Worm (Caenorhabditis elegans): ENCODE data around the gene C29E4.12.

DNA sequence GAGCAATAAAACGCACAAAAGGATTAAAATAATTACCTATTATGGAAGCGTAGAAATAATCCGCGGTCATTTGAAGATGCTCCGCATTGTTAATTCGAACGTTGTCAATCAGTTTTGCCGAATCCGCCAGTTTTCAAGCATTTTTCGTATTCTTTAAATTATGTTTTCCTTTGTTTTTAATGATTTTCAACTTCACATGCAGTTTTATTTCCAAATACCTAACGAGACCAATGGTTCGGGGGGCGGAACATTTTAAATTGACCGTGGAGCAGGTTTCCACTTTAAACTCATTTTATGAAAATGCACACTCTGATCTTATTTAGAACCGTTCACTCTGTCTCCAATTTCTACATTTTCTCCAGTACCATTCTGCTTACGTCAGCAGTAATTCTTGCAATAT lies 46.2 kb upstream of the C29E4.12 start, which contains the start of gene ZK688.4:
- TF ChIP-seq flt-1 (GFP tag; IDR thresholded peaks at IDR 0.05) (no peak), cog-1 (tag; optimal IDR thresholded peaks at IDR 0.05) (no peak), ref-1 (GFP tag; conservative IDR thresholded peaks at IDR 0.05) (no peak), klf-2 (GFP tag; conservative IDR thresholded peaks at IDR 0.05) (no peak)

Data from whole organism, midembryonic.